Worm (Caenorhabditis elegans): Measurements from ENCODE around the gene C56G3.2.
A peak's percentile ranks its signal among the peaks of the same experiment; 100 is the strongest.

The C56G3.2 gene

ce11 chrX:7323604-7324003 lies 41.8 kb upstream of the C56G3.2 start (continued):
- no peak for TF ChIP-seq nhr-25 (tag; optimal IDR thresholded peaks at IDR 0.05)
- no peak for TF ChIP-seq nhr-11 (tag; optimal IDR thresholded peaks at IDR 0.05)
- no peak for TF ChIP-seq lin-11 (tag; optimal IDR thresholded peaks at IDR 0.05)

ce11 chrX:7326967-7327651 lies 38.3 kb upstream of the C56G3.2 start, which contains the start of gene sng-1:
Gene sng-1, plus strand, starts transcription at chrX:7327601.
- TF ChIP-seq C34F6.9 (tag; optimal IDR thresholded peaks at IDR 0.05) (peak; percentile 43), F13H6.1 (tag; optimal IDR thresholded peaks at IDR 0.05) (peak; percentile 29), nhr-21 (tag; optimal IDR thresholded peaks at IDR 0.05) (no peak), nhr-25 (tag; optimal IDR thresholded peaks at IDR 0.05) (no peak), nhr-11 (tag; optimal IDR thresholded peaks at IDR 0.05) (no peak), unc-62 (GFP tag; optimal IDR thresholded peaks at IDR 0.05) (no peak), ztf-4 (tag; optimal IDR thresholded peaks at IDR 0.05) (no peak), elt-1 (tag; optimal IDR thresholded peaks at IDR 0.05) (no peak), sem-4 (tag; optimal IDR thresholded peaks at IDR 0.05) (no peak), nhr-237 (tag; optimal IDR thresholded peaks at IDR 0.05) (no peak), nhr-10 (tag; optimal IDR thresholded peaks at IDR 0.05) (no peak), zag-1 (tag; optimal IDR thresholded peaks at IDR 0.05) (peak; percentile 40), lsy-2 (tag; optimal IDR thresholded peaks at IDR 0.05) (peak in 1 of 2 experiments; percentile 13), crh-2 (tag; optimal IDR thresholded peaks at IDR 0.05) (no peak), skn-1 (tag; optimal IDR thresholded peaks at IDR 0.05) (no peak), nhr-129 (tag; optimal IDR thresholded peaks at IDR 0.05) (peak; percentile 5), Y55F3AM.14 (GFP tag; optimal IDR thresholded peaks at IDR 0.05) (no peak), ztf-11 (tag; optimal IDR thresholded peaks at IDR 0.05) (no peak), unc-55 (GFP tag; optimal IDR thresholded peaks at IDR 0.05) (peak; percentile 23), R02D3.7 (tag; optimal IDR thresholded peaks at IDR 0.05) (no peak), nhr-77 (tag; optimal IDR thresholded peaks at IDR 0.05) (no peak), ztf-1 (GFP tag; conservative IDR thresholded peaks at IDR 0.05) (no peak), snpc-4 (tag; optimal IDR thresholded peaks at IDR 0.05) (no peak), ceh-16 (tag; optimal IDR thresholded peaks at IDR 0.05) (no peak), dmd-4 (tag; optimal IDR thresholded peaks at IDR 0.05) (no peak), blmp-1 (tag; optimal IDR thresholded peaks at IDR 0.05; ENCODE audit: insufficient read depth) (no peak), nhr-23 (tag; optimal IDR thresholded peaks at IDR 0.05) (no peak), ceh-82 (tag; optimal IDR thresholded peaks at IDR 0.05) (no peak), lin-39 (tag; optimal IDR thresholded peaks at IDR 0.05) (no peak), ZK546.5 (tag; optimal IDR thresholded peaks at IDR 0.05) (no peak), mbf-1 (tag; optimal IDR thresholded peaks at IDR 0.05) (no peak), lin-13 (GFP tag; optimal IDR thresholded peaks at IDR 0.05) (no peak)

ce11 chrX:7328065-7328564 lies 37.3 kb upstream of the C56G3.2 start:
- TF ChIP-seq unc-55 (GFP tag; optimal IDR thresholded peaks at IDR 0.05): peak; percentile 20
- no peak for TF ChIP-seq F13H6.1 (tag; optimal IDR thresholded peaks at IDR 0.05)

- TF ChIP-seq crh-2 (tag; optimal IDR thresholded peaks at IDR 0.05) (no peak), nhr-77 (tag; optimal IDR thresholded peaks at IDR 0.05) (no peak), zag-1 (tag; optimal IDR thresholded peaks at IDR 0.05) (no peak), nhr-129 (tag; optimal IDR thresholded peaks at IDR 0.05) (no peak), unc-39 (tag; optimal IDR thresholded peaks at IDR 0.05) (no peak), ztf-4 (tag; optimal IDR thresholded peaks at IDR 0.05) (no peak), blmp-1 (tag; optimal IDR thresholded peaks at IDR 0.05; ENCODE audit: insufficient read depth) (peak; percentile 69), nhr-21 (tag; optimal IDR thresholded peaks at IDR 0.05) (peak; percentile 25), sma-3 (GFP tag; optimal IDR thresholded peaks at IDR 0.05) (peak; percentile 65), nhr-12 (tag; optimal IDR thresholded peaks at IDR 0.05) (no peak), nhr-10 (tag; optimal IDR thresholded peaks at IDR 0.05) (no peak), sem-4 (tag; optimal IDR thresholded peaks at IDR 0.05) (no peak), unc-62 (GFP tag; optimal IDR thresholded peaks at IDR 0.05) (no peak), lin-11 (tag; optimal IDR thresholded peaks at IDR 0.05) (no peak), C34F6.9 (tag; optimal IDR thresholded peaks at IDR 0.05) (no peak), mdl-1 (tag; optimal IDR thresholded peaks at IDR 0.05) (no peak), ztf-1 (GFP tag; conservative IDR thresholded peaks at IDR 0.05) (no peak), gmeb-1 (tag; optimal IDR thresholded peaks at IDR 0.05) (no peak), nhr-11 (tag; optimal IDR thresholded peaks at IDR 0.05) (no peak), elt-3 (tag; optimal IDR thresholded peaks at IDR 0.05) (no peak), nhr-25 (tag; optimal IDR thresholded peaks at IDR 0.05) (peak; percentile 51), lin-13 (GFP tag; optimal IDR thresholded peaks at IDR 0.05) (no peak), ZK546.5 (tag; optimal IDR thresholded peaks at IDR 0.05) (no peak), nhr-6 (tag; optimal IDR thresholded peaks at IDR 0.05) (no peak), skn-1 (tag; optimal IDR thresholded peaks at IDR 0.05) (no peak), F13H6.1 (tag; optimal IDR thresholded peaks at IDR 0.05) (no peak), nhr-23 (tag; optimal IDR thresholded peaks at IDR 0.05) (no peak), lin-39 (tag; optimal IDR thresholded peaks at IDR 0.05) (no peak), dmd-4 (tag; optimal IDR thresholded peaks at IDR 0.05) (no peak), R02D3.7 (tag; optimal IDR thresholded peaks at IDR 0.05) (no peak), snpc-4 (tag; optimal IDR thresholded peaks at IDR 0.05) (no peak), lsy-2 (tag; optimal IDR thresholded peaks at IDR 0.05) (no peak), sma-9 (GFP tag; optimal IDR thresholded peaks at IDR 0.05) (no peak), sma-9 (tag; optimal IDR thresholded peaks at IDR 0.05) (no peak), Y55F3AM.14 (GFP tag; optimal IDR thresholded peaks at IDR 0.05) (no peak)
Observed at ce11 chrX:7329601-7330000, 35.8 kb upstream of the C56G3.2 start, which contains the start of gene ttr-59. Gene ttr-59, plus strand, starts transcription at chrX:7329818.
